Worm (Caenorhabditis elegans): Measurements from ENCODE around the gene Y116A8B.1.

ce11 chrIV:17264714-17265113 is 48.6 kb downstream of the Y116A8B.1 start, which contains the start of gene F26D10.13:
- TF ChIP-seq flt-1 (GFP tag; IDR thresholded peaks at IDR 0.05), result no peak
- TF ChIP-seq cog-1 (tag; optimal IDR thresholded peaks at IDR 0.05), result no peak
- TF ChIP-seq T22C8.4 (GFP tag; IDR thresholded peaks at IDR 0.05), result no peak
- TF ChIP-seq med-1 (GFP tag; optimal IDR thresholded peaks at IDR 0.05; ENCODE audit: insufficient read depth), result no peak
